Worm (Caenorhabditis elegans) whole organism, L4 larva: ENCODE data around the gene irld-38.

Experiments used
- egl-27 ChIP-seq: sonication (generic microtip); optimal IDR thresholded peaks from 3 replicates; lab custom pipeline; 2017; ENCODE audit warnings: missing biosample characterization, missing genetic modification reagents, missing genetic modification characterization
- sdz-12 ChIP-seq: fragments of 200-800 bp; sonication (Bioruptor generic); optimal IDR thresholded peaks from 2 replicates; lab custom pipeline; 2018; ENCODE audit warnings: mild to moderate bottlenecking, missing genetic modification characterization, missing compliant biosample characterization

DNA sequence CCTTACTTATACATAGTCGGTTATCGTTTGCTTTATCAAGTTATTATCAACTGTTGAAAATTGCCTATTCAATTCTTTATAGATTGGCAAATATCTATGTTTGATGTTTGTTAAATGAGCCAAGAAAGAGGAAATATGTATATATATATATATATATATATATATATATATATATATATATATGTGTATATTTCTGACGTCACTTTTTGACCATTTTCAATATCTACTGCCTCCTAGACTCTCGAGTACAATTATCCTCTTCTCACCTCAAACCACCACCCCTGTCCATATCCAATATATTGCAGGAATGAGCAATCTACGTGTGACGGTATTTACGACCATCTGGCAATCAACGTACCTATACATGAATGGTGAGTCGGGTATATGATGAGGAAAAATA lies 12.6 kb upstream of the irld-38 start, which contains the start of gene F59D6.1:
- TF ChIP-seq sdz-12 (no peak), egl-27 (tag; lab: Kevin White, UChicago) (no peak)
